Worm (Caenorhabditis elegans): Measurements from ENCODE around the gene F55C12.6.

The F55C12.6 gene

ce11 chrII:5844694-5845129, 31.2 kb downstream of the F55C12.6 start (continued):
- TF ChIP-seq ceh-58 (GFP tag; IDR thresholded peaks at IDR 0.05) (peak; percentile 61; the same call in 1 of the 2 replicates), pbrm-1 (GFP tag; IDR thresholded peaks at IDR 0.05) (peak; percentile 100), zfh-2 (GFP tag; conservative IDR thresholded peaks at IDR 0.05) (peak; percentile 97), efl-1 (GFP tag; optimal IDR thresholded peaks at IDR 0.05) (peak; percentile 49), T07F8.4 (tag; optimal IDR thresholded peaks at IDR 0.05) (peak; percentile 94), akir-1 (GFP tag; optimal IDR thresholded peaks at IDR 0.05) (peak; percentile 83), Y67H2A.10 (GFP tag; conservative IDR thresholded peaks at IDR 0.05) (peak; percentile 90), hmg-1.2 (GFP tag; IDR thresholded peaks at IDR 0.05) (peak; percentile 95), B0336.3 (GFP tag; IDR thresholded peaks at IDR 0.05) (peak; percentile 100), hsf-1 (GFP tag; IDR thresholded peaks at IDR 0.05) (peak; percentile 82), F37B4.10 (GFP tag; IDR thresholded peaks at IDR 0.05) (peak; percentile 93; the same call in 1 of the 2 replicates), aptf-2 (GFP tag; conservative IDR thresholded peaks at IDR 0.05) (peak; percentile 73; the same call in 1 of the 2 replicates), egl-44 (GFP tag; IDR thresholded peaks at IDR 0.05) (peak; percentile 95), C17E4.6 (GFP tag; IDR thresholded peaks at IDR 0.05) (peak; percentile 99), Y56A3A.18 (GFP tag; IDR thresholded peaks at IDR 0.05) (peak; percentile 98), F49E8.2 (tag; optimal IDR thresholded peaks at IDR 0.05; ENCODE audit: insufficient read depth) (peak; percentile 97), ztf-3 (GFP tag; optimal IDR thresholded peaks at IDR 0.05) (peak; percentile 96), ztf-18 (tag; optimal IDR thresholded peaks at IDR 0.05) (peak; percentile 88), lin-35 (GFP tag; optimal IDR thresholded peaks at IDR 0.05) (peak in 2 of 3 experiments; percentile 91 to 94), bed-2 (GFP tag; IDR thresholded peaks at IDR 0.05) (peak; percentile 94), mcd-1 (GFP tag; IDR thresholded peaks at IDR 0.05) (peak; percentile 98), madf-3 (GFP tag; IDR thresholded peaks at IDR 0.05) (peak; percentile 95), Y95B8A.8 (GFP tag; IDR thresholded peaks at IDR 0.05) (peak; percentile 98), F39B2.1 (GFP tag; IDR thresholded peaks at IDR 0.05) (peak; percentile 89), sdz-38 (tag; optimal IDR thresholded peaks at IDR 0.05) (peak; percentile 59), mel-28 (tag; optimal IDR thresholded peaks at IDR 0.05; ENCODE audit: borderline replicate concordance) (peak; percentile 87), ztf-28 (GFP tag; IDR thresholded peaks at IDR 0.05) (peak; percentile 94), ZK185.1 (tag; optimal IDR thresholded peaks at IDR 0.05; ENCODE audit: poor library complexity, severe bottlenecking) (peak; percentile 98), sptf-2 (GFP tag; optimal IDR thresholded peaks at IDR 0.05) (peak; percentile 91), snpc-1.1 (tag; optimal IDR thresholded peaks at IDR 0.05; ENCODE audit: insufficient read depth) (peak; percentile 99)

ce11 chrII:5841866-5842265, 34.1 kb downstream of the F55C12.6 start, which contains the start of gene nep-25:
Gene nep-25 (plus strand): TSS chrII:5842240.
- no peak for TF ChIP-seq ama-1 (optimal IDR thresholded peaks at IDR 0.05)
- no peak for TF ChIP-seq ama-1 (GFP tag; optimal IDR thresholded peaks at IDR 0.05)
- TF ChIP-seq Y67H2A.10 (GFP tag; conservative IDR thresholded peaks at IDR 0.05) = no peak
- TF ChIP-seq ztf-25 (GFP tag; IDR thresholded peaks at IDR 0.05) = no peak

- TF ChIP-seq cebp-2 (GFP tag; IDR thresholded peaks at IDR 0.05) (no peak), sea-2 (GFP tag; IDR thresholded peaks at IDR 0.05) (no peak), F39B2.1 (GFP tag; IDR thresholded peaks at IDR 0.05) (no peak), F55B11.4 (tag; optimal IDR thresholded peaks at IDR 0.05; ENCODE audit: borderline replicate concordance, insufficient read depth) (no peak), T26A5.8 (tag; optimal IDR thresholded peaks at IDR 0.05) (no peak), nfya-2 (GFP tag; IDR thresholded peaks at IDR 0.05) (no peak), pha-4 (tag; optimal IDR thresholded peaks at IDR 0.05) (no peak), egrh-3 (GFP tag; IDR thresholded peaks at IDR 0.05) (no peak), ztf-26 (tag; optimal IDR thresholded peaks at IDR 0.05) (no peak), F22D6.2 (tag; optimal IDR thresholded peaks at IDR 0.05) (no peak), ceh-40 (GFP tag; IDR thresholded peaks at IDR 0.05) (no peak), madf-8 (GFP tag; conservative IDR thresholded peaks at IDR 0.05) (no peak), ceh-91 (GFP tag; IDR thresholded peaks at IDR 0.05) (no peak), nfyb-1 (GFP tag; IDR thresholded peaks at IDR 0.05) (no peak), let-526 (GFP tag; IDR thresholded peaks at IDR 0.05) (no peak), F37B4.10 (GFP tag; IDR thresholded peaks at IDR 0.05) (no peak), lin-26 (GFP tag; IDR thresholded peaks at IDR 0.05) (no peak)
Observed at ce11 chrII:5841053-5841547, 34.9 kb downstream of the F55C12.6 start, which contains the start of gene lec-5. Gene lec-5 (minus strand): TSS chrII:5841103.

Measured in whole organism, young adult.